Worm (Caenorhabditis elegans) whole organism, L2 larva: ENCODE results near the gene Y38C1BA.1.

Experiments
- nhr-25 ChIP-seq: fragments of 150-350 bp; sonication (generic microtip); optimal IDR thresholded peaks from 3 replicates; lab custom pipeline; 2014; ENCODE audit warnings: missing biosample characterization, missing genetic modification characterization
- snpc-4 ChIP-seq: fragments of 150-350 bp; optimal IDR thresholded peaks from 2 replicates; lab custom pipeline; 2014; ENCODE audit warnings: missing biosample characterization, missing genetic modification characterization

DNA sequence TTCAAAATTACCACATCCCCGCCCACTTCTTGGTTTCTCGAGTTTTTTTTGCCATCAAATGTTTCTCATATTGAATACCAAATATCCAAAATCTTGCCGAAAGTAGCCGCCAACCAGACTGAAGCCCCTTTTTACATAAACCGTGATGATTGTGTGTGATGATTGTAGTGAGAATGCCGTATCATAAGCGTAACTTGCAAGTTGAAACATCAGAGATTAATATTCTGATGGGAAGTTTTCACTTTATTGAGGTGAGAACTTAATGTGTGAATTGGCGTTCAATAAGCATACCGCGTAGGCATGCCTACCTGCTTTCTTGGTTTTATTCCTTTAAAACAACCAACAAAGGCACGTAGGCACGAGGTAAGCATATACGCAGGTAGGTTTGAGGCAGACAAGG, 17.8 kb upstream of the Y38C1BA.1 start, which contains the start of gene Y38C1BA.4:
- TF ChIP-seq nhr-25 (no peak), snpc-4 (no peak)
